Worm (Caenorhabditis elegans) whole organism, midembryonic: Measurements from ENCODE around the gene C08F1.11.
"Not testable (repeated sequence)": the region's sequence is repeated elsewhere in the genome, so short reads cannot be mapped to it uniquely, and the experiment has no call there.

ENCODE experiments used
- T22C8.4 ChIP-seq: fragments of 200-800 bp; sonication (Bioruptor generic); IDR thresholded peaks from 2 replicates; pipeline ENCODE4 v1.3.6; 2022; ENCODE audit warnings: missing genetic modification characterization, missing compliant biosample characterization
- cog-1 ChIP-seq: sonication (generic microtip); optimal IDR thresholded peaks from 2 replicates; lab custom pipeline; 2016; ENCODE audit warnings: missing genetic modification characterization, missing compliant biosample characterization
- flt-1 ChIP-seq: fragments of 200-800 bp; sonication (Bioruptor generic); IDR thresholded peaks from 2 replicates; pipeline ENCODE4 v1.3.6; 2022; ENCODE audit warnings: missing genetic modification characterization, missing compliant biosample characterization
- klf-2 ChIP-seq: fragments of 200-800 bp; sonication (Bioruptor generic); conservative IDR thresholded peaks from 2 replicates; pipeline ENCODE4 v1.3.6; 2022; ENCODE audit warnings: missing genetic modification reagents, missing genetic modification characterization, missing compliant biosample characterization
- med-1 ChIP-seq: sonication (generic microtip); optimal IDR thresholded peaks from 2 replicates; lab custom pipeline; 2017; ENCODE audit warnings: missing genetic modification characterization, mild to moderate bottlenecking, missing compliant biosample characterization, antibody characterized with exemption, missing genetic modification reagents; ENCODE audit not compliant: insufficient read depth
- ref-1 ChIP-seq: fragments of 200-800 bp; sonication (Bioruptor generic); conservative IDR thresholded peaks from 2 replicates; pipeline ENCODE4 v1.3.6; 2022; ENCODE audit warnings: missing genetic modification reagents, missing genetic modification characterization, missing compliant biosample characterization
- tab-1 ChIP-seq: fragments of 200-800 bp; sonication (Bioruptor generic); IDR thresholded peaks from 2 replicates; pipeline ENCODE4 v1.3.6; 2022; ENCODE audit warnings: missing genetic modification characterization, missing compliant biosample characterization
- ztf-23 ChIP-seq: fragments of 200-800 bp; sonication (Bioruptor generic); IDR thresholded peaks from 2 replicates; pipeline ENCODE4 v1.3.6; 2022; ENCODE audit warnings: missing genetic modification reagents, missing genetic modification characterization, missing compliant biosample characterization
- ztf-29 ChIP-seq: fragments of 200-800 bp; sonication (Bioruptor generic); IDR thresholded peaks from 2 replicates; pipeline ENCODE4 v1.3.6; 2022; ENCODE audit warnings: missing genetic modification reagents, missing genetic modification characterization, missing compliant biosample characterization

C08F1.11 gene

DNA sequence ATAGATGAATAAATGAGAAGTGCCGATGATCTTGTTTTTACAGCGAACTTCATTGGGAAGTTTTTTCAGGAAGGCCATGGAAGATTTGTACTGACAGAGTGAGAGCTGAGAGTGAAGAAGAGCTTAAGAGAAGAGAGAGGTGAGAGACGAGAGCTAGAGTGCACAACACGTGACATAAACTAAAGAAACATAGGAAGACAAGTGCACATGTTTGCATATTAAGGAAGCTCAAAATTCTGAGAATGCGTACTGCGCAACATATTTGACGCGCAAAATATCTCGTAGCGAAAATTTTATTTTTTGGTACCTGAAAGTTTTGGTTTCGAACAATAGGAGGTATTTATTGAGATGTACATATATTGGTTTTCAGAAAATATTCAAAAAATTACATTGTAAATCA is 23.5 kb upstream of the C08F1.11 start, which contains the start of gene C08F1.8:
C08F1.8 (minus strand) TSS at position 101 of the 400 bp plus-strand sequence.
- TF ChIP-seq ztf-23 (GFP tag; lab: Robert Waterston, UW) (no peak), flt-1 (no peak), cog-1 (tag; lab: Kevin White, UChicago) (no peak), med-1 (GFP tag; lab: Kevin White, UChicago) (no peak), ref-1 (GFP tag; lab: Robert Waterston, UW) (no peak), ztf-29 (no peak), T22C8.4 (GFP tag; lab: Robert Waterston, UW) (no peak), klf-2 (GFP tag; lab: Robert Waterston, UW) (no peak), tab-1 (no peak)

DNA sequence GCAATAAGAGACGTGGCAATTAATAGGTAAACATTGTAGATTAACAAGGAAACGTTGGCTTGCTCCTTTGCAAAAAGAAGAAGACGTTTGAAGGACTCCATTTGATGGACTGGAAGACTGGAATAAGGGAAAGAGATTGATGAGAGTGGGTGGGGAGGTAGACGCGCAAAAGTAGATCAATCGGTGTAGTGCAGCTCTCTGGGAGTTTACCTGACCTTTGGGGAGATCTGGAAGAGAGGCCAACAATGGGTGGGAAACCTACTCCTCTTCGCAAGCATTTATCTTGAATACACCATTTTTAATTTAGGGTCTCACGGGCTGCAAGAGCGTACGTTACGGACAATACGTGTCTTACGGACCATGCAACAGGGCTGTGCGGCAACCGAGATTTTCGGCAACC is 21.7 kb upstream of the C08F1.11 start, which contains the start of gene C08F1.12:
C08F1.12 (minus strand) TSS at position 101 of the 400 bp plus-strand sequence.
- TF ChIP-seq ztf-23 (GFP tag; lab: Robert Waterston, UW) (no peak), tab-1 (no peak)

DNA sequence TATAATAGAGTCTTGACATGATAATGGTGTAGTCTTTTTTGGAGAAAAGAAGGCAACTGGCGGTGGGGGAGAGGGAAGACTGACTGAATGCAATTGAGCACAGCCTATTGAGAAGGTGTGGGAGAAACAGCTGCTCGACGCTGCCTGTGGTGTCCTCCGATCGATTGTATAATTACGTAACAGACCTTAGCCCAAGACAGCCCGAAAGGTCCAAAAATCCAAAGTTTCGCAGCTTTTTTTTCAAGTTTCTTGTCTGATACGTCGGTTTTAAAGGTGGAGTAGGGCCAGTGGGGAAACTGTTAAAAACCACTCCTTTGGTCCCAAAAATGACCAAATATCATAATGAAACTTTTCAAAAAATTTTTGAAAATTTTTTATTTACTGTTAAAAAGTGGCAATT is 3.4 kb upstream of the C08F1.11 start, which contains the start of the genes C08F1.6 and fbxb-13:
C08F1.6 (minus strand) TSS at position 101 of the 400 bp plus-strand sequence.
fbxb-13 (plus strand) TSS at position 191 of the 400 bp plus-strand sequence.
- TF ChIP-seq ztf-29 (no peak), T22C8.4 (GFP tag; lab: Robert Waterston, UW) (no peak)

DNA sequence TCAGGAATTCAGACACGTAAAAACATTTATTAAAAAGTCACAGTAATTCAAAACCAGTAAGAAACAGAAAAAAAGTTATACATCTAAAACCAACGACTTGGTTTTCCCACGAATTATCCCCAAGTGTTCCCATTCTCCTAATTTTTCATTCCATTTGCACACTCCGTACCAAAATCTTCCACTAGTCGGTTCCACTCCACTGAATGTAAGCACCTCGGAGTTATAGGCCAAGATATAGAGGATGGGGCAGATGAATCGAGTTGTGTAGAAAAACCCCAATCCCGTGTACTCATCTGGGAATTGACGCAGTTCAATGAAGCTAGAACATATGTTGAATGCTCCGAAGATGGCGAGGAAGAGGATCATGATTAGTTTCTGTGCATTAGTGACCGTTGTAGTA is 2.5 kb upstream of the C08F1.11 start:
- TF ChIP-seq ztf-23 (GFP tag; lab: Robert Waterston, UW) (no peak), klf-2 (GFP tag; lab: Robert Waterston, UW) (no peak), med-1 (GFP tag; lab: Kevin White, UChicago) (no peak), cog-1 (tag; lab: Kevin White, UChicago) (no peak), T22C8.4 (GFP tag; lab: Robert Waterston, UW) (no peak), ztf-29 (no peak), flt-1 (no peak), tab-1 (no peak), ref-1 (GFP tag; lab: Robert Waterston, UW) (no peak)

DNA sequence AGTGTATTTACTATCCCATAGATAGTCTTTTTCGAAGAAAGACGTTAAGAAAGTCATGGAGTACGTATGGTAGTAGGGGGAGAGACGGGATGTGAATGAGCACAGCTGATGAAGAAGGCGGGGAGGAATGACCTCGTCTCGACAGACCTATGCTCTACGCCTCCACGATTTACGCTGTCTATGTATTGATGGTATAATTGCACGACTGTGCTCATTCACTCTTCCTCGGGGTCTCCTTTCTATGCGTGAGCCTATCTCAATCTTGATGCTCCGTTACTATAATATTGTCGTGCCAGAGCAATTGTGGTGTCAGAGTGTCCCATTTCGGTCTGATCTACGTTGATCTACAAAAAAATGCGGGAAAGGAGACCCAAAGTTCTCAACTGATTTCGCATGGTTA is 1.5 kb upstream of the C08F1.11 start, which contains the start of gene C08F1.10:
C08F1.10 (minus strand) TSS at position 101 of the 400 bp plus-strand sequence.
- no peak for TF ChIP-seq T22C8.4 (GFP tag; lab: Robert Waterston, UW)
- TF ChIP-seq ztf-29: no peak
- no peak for TF ChIP-seq klf-2 (GFP tag; lab: Robert Waterston, UW)
- no peak for TF ChIP-seq tab-1
- TF ChIP-seq cog-1 (tag; lab: Kevin White, UChicago): no peak
- TF ChIP-seq ztf-23 (GFP tag; lab: Robert Waterston, UW): no peak
- TF ChIP-seq ref-1 (GFP tag; lab: Robert Waterston, UW): no peak
- TF ChIP-seq med-1 (GFP tag; lab: Kevin White, UChicago): no peak
- TF ChIP-seq flt-1: no peak

DNA sequence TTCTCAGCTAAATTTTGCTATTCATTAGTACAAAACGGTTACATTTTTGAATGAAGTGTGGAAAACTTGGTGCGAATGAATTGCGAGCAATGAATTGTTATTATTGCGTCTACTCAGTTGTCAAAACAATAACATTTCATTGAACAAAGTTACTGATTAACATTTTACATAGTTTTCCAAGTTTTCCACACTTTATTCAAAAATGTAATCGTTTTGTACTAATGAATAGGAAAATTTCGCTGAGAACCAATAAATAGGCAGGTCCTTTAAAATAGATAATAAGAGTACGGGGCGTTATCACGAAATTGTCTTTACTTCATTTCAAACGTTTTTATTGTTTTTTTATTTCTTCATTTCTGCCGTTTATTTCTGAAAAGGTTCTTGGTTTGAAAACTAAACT is 2.2 kb downstream of the C08F1.11 start, which contains the start of gene math-4:
math-4 (minus strand) TSS at position 101 of the 400 bp plus-strand sequence.
- no peak for TF ChIP-seq tab-1
- TF ChIP-seq flt-1: no peak
- TF ChIP-seq cog-1 (tag; lab: Kevin White, UChicago): no peak
- no peak for TF ChIP-seq ref-1 (GFP tag; lab: Robert Waterston, UW)

DNA sequence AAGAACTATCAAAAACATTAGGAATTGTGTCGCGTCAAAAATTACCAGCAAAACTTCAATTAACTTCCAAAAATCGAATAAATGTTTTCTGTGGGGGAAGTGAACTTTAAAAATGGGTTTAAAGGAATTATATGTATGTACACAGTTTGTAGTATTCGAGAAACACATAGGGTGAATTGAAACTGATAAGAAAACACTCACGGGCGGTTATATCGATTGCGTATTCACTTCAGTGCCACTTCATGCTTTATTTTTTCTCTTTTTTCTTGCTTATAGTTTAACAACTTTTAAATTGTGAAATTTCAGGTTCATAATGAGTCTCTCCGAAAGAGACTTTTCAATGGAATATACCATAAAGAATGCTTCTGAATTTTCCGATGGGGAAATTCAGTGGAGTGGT is 9.5 kb downstream of the C08F1.11 start, which contains the start of gene F36H5.14:
F36H5.14 (plus strand) TSS at position 301 of the 400 bp plus-strand sequence.
- TF ChIP-seq klf-2 (GFP tag; lab: Robert Waterston, UW); T22C8.4 (GFP tag; lab: Robert Waterston, UW); med-1 (GFP tag; lab: Kevin White, UChicago): not testable (repeated sequence)

DNA sequence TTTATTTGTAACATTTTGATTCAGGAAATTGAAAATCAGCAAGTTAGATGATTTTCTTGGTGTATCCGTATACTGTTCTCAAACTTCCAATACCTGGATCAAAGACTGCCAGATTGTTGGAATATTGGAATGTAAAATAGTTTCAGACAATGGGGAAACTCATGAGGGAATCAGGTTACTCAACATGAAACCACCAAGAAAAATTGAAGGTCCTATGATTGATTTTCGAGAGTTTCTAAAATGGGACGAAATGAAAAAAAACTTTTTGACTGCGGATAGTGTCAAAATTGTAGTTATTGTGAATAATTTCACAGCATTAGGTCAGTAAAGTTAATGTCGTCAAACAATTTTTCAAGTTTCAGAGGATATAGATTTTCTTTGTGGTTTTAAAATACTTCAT is 12.9 kb downstream of the C08F1.11 start, which contains the start of gene math-3:
math-3 (plus strand) TSS at position 301 of the 400 bp plus-strand sequence.
- TF ChIP-seq flt-1 (no peak), ztf-23 (GFP tag; lab: Robert Waterston, UW) (no peak), T22C8.4 (GFP tag; lab: Robert Waterston, UW) (no peak), ztf-29 (no peak), tab-1 (no peak), ref-1 (GFP tag; lab: Robert Waterston, UW) (no peak)

DNA sequence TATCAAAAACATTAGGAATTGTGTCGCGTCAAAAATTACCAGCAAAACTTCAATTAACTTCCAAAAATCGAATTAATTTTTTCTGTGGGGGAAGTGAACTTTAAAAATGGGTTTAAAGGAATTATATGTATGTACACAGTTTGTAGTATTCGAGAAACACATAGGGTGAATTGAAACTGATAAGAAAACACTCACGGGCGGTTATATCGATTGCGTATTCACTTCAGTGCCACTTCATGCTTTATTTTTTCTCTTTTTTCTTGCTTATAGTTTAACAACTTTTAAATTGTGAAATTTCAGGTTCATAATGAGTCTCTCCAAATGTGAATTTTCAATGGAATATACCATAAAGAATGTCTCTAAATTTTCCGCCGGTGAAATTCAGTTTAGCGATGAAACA is 13.4 kb downstream of the C08F1.11 start, which contains the start of gene math-26:
math-26 (plus strand) TSS at position 301 of the 400 bp plus-strand sequence.
- not testable (repeated sequence) for TF ChIP-seq cog-1 (tag; lab: Kevin White, UChicago); ztf-23 (GFP tag; lab: Robert Waterston, UW); med-1 (GFP tag; lab: Kevin White, UChicago)

DNA sequence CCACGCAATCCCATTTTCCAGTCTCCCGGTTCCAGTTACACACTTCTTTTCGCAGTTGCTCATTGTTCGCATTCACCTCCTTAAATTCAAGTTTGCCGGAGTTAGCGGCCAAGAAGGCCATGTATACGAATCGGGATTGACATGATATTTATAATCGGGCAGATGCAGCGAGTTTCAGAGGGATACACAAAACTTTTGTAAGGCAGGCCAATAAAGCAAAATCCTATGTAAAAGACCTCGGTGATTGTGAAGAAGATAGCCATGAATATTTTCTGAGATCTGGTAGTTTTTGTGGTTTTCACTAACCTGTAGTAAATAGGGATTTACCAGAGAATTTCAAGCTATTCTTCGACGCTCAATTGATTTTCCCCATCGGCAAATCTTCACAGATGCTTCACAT is 18.0 kb downstream of the C08F1.11 start:
- TF ChIP-seq flt-1 (no peak), ztf-29 (no peak), cog-1 (tag; lab: Kevin White, UChicago) (no peak), med-1 (GFP tag; lab: Kevin White, UChicago) (no peak), tab-1 (no peak), ref-1 (GFP tag; lab: Robert Waterston, UW) (no peak), T22C8.4 (GFP tag; lab: Robert Waterston, UW) (no peak)

DNA sequence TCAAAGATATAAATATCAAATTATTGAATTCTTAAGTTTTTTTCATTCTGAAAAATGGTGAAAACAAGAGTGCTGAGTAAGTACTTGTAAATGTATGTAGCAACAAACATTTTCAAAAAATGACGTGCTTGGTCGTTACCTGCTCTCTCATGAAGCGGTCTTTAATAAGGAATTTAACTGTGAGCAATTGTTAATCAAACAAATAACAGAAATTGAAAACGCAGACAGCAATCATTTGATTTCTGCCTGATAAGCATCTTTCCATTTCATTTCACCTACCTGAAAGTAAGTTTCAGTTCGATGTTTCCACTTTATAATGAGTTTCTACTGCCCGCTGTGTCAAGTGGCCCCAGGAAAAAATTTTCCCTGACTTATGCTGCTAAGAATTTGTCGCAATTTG is 21.6 kb downstream of the C08F1.11 start, which contains the start of gene math-28:
math-28 (plus strand) TSS at position 301 of the 400 bp plus-strand sequence.
- TF ChIP-seq T22C8.4 (GFP tag; lab: Robert Waterston, UW) (no peak), ref-1 (GFP tag; lab: Robert Waterston, UW) (no peak), ztf-29 (no peak), klf-2 (GFP tag; lab: Robert Waterston, UW) (no peak), flt-1 (no peak), med-1 (GFP tag; lab: Kevin White, UChicago) (no peak), tab-1 (no peak), cog-1 (tag; lab: Kevin White, UChicago) (no peak), ztf-23 (GFP tag; lab: Robert Waterston, UW) (no peak)
